Worm (Caenorhabditis elegans) whole organism, L4 larva: ENCODE results near the gene henn-1.

Source experiments
- fkh-10 ChIP-seq: fragments of 150-350 bp; optimal IDR thresholded peaks from 2 replicates; lab custom pipeline; 2014; ENCODE audit warnings: missing biosample characterization, missing genetic modification reagents, missing genetic modification characterization
- jun-1 ChIP-seq: fragments of 150-350 bp; optimal IDR thresholded peaks from 2 replicates; lab custom pipeline; 2014; ENCODE audit warnings: missing biosample characterization, missing genetic modification reagents, missing genetic modification characterization
- mep-1 ChIP-seq: fragments of 150-350 bp; sonication (generic microtip); optimal IDR thresholded peaks from 3 replicates; lab custom pipeline; 2014; ENCODE audit warnings: missing biosample characterization, missing genetic modification characterization
- nhr-111 ChIP-seq: fragments of 200-800 bp; sonication (Bioruptor generic); optimal IDR thresholded peaks from 2 replicates; lab custom pipeline; 2018; ENCODE audit warnings: mild to moderate bottlenecking, missing genetic modification characterization, missing compliant biosample characterization
- nhr-237 ChIP-seq: sonication (generic microtip); optimal IDR thresholded peaks from 2 replicates; lab custom pipeline; 2017; ENCODE audit warnings: missing biosample characterization, missing genetic modification characterization
- snpc-4 ChIP-seq: fragments of 150-350 bp; optimal IDR thresholded peaks from 2 replicates; lab custom pipeline; 2014; ENCODE audit warnings: missing biosample characterization, missing genetic modification characterization
- tag-97 ChIP-seq: fragments of 200-800 bp; sonication (Bioruptor generic); IDR thresholded peaks from 2 replicates; pipeline ENCODE4 v1.3.6; 2022; ENCODE audit warnings: missing genetic modification characterization, missing compliant biosample characterization

DNA sequence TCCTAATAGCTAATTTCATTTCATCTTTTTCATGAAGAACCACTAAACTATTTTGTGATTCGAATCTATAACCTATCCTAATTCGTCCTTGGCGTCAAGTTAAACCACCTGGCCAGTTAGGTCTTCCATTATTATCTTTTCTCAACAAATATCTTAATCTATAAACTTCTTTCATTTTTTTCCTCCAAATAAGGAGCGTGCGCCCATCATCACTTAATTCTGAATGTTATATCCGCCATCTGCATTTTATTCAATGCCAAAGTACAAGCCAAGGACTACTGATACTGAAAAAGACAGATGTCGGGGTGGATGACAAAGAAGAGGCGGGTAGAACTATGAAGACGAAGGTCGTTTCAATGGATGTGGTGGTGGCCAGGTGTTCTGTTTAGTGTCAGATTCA is 3.5 kb upstream of the henn-1 start:
- no peak for TF ChIP-seq mep-1 (tag; lab: Kevin White, UChicago)
- no peak for TF ChIP-seq nhr-111 (GFP tag; lab: Kevin White, UChicago)
- no peak for TF ChIP-seq snpc-4 (tag; lab: Kevin White, UChicago)
- no peak for TF ChIP-seq jun-1
- no peak for TF ChIP-seq fkh-10 (GFP tag; lab: Kevin White, UChicago)
- TF ChIP-seq nhr-237 (tag; lab: Kevin White, UChicago), result no peak
- no peak for TF ChIP-seq tag-97
